Worm (Caenorhabditis elegans) whole organism, L1 larva: ENCODE data around the gene F26D11.13.
A peak's percentile ranks its signal among the peaks of the same experiment; 100 is the strongest.

Experiments used
- C04F5.9 ChIP-seq: sonication (generic microtip); optimal IDR thresholded peaks from 2 replicates; lab custom pipeline; 2016; ENCODE audit warnings: missing genetic modification characterization, missing compliant biosample characterization
- F16B12.6 ChIP-seq: fragments of 150-350 bp; optimal IDR thresholded peaks from 2 replicates; lab custom pipeline; 2014; ENCODE audit warnings: missing biosample characterization, missing genetic modification characterization
- Y116A8C.19 ChIP-seq: sonication (generic microtip); optimal IDR thresholded peaks from 2 replicates; lab custom pipeline; 2016; ENCODE audit warnings: missing compliant biosample characterization, missing genetic modification characterization, borderline replicate concordance
- aly-2 ChIP-seq: fragments of 150-350 bp; optimal IDR thresholded peaks from 2 replicates; lab custom pipeline; 2014; ENCODE audit warnings: missing biosample characterization, missing genetic modification characterization
- ama-1 ChIP-seq: fragments of 150-350 bp; optimal IDR thresholded peaks from 2 replicates; lab custom pipeline; 2014
- ceh-8 ChIP-seq: fragments of 200-800 bp; sonication (Bioruptor generic); optimal IDR thresholded peaks from 2 replicates; lab custom pipeline; 2018; ENCODE audit warnings: mild to moderate bottlenecking, missing genetic modification characterization, moderate library complexity, missing compliant biosample characterization
- ceh-82 ChIP-seq, 3 experiments: fragments of 150-350 bp in 1 of 3; sonication (generic microtip) in 2 of 3; optimal IDR thresholded peaks; 2 replicates each; lab custom pipeline; 2014 to 2017; ENCODE audit warnings: missing biosample characterization in 3 of 3, missing genetic modification characterization in 3 of 3
- ceh-90 ChIP-seq: sonication (generic microtip); optimal IDR thresholded peaks from 2 replicates; lab custom pipeline; 2016; ENCODE audit warnings: missing genetic modification characterization, missing compliant biosample characterization
- ces-1 ChIP-seq: fragments of 150-350 bp; optimal IDR thresholded peaks from 2 replicates; lab custom pipeline; 2014; ENCODE audit warnings: missing biosample characterization, missing genetic modification reagents, missing genetic modification characterization
- dpl-1 ChIP-seq, 3 experiments: fragments of 150-350 bp in 2 of 3; sonication (generic microtip) in 1 of 3; optimal IDR thresholded peaks; 2 replicates each; lab custom pipeline; 2014 to 2017; ENCODE audit warnings: missing biosample characterization in 3 of 3, missing genetic modification characterization in 3 of 3, missing genetic modification reagents in 3 of 3
- efl-1 ChIP-seq, 4 experiments: fragments of 150-350 bp; optimal IDR thresholded peaks in 3 of 4; peaks in 1 of 4; 1 replicate in 1 of 4; 2 replicates in 3 of 4; lab custom pipeline; 2014; ENCODE audit warnings: missing biosample characterization in 2 of 4, missing genetic modification characterization in 2 of 4, missing genetic modification reagents in 2 of 4
- egl-13 ChIP-seq: sonication (generic microtip); optimal IDR thresholded peaks from 2 replicates; lab custom pipeline; 2016; ENCODE audit warnings: missing genotype, missing genetic modification reagents, missing genetic modification characterization, missing compliant biosample characterization
- ets-5 ChIP-seq: fragments of 200-800 bp; sonication (Bioruptor generic); IDR thresholded peaks from 2 replicates; pipeline ENCODE4 v1.3.6; 2022; ENCODE audit warnings: missing genetic modification characterization, missing compliant biosample characterization
- fkh-10 ChIP-seq: sonication (generic microtip); optimal IDR thresholded peaks from 2 replicates; lab custom pipeline; 2017; ENCODE audit warnings: missing biosample characterization, missing genetic modification reagents, missing genetic modification characterization
- fkh-4 ChIP-seq: sonication (generic microtip); optimal IDR thresholded peaks from 2 replicates; lab custom pipeline; 2016; ENCODE audit warnings: missing compliant biosample characterization, missing genetic modification characterization, borderline replicate concordance
- fos-1 ChIP-seq: fragments of 150-350 bp; optimal IDR thresholded peaks from 2 replicates; lab custom pipeline; 2014; ENCODE audit warnings: missing biosample characterization, missing genetic modification characterization
- hlh-17 ChIP-seq: fragments of 200-800 bp; sonication (Bioruptor generic); optimal IDR thresholded peaks from 2 replicates; lab custom pipeline; 2018; ENCODE audit warnings: missing genetic modification characterization, mild to moderate bottlenecking, missing compliant biosample characterization, moderate library complexity, borderline replicate concordance
- hpl-2 ChIP-seq: fragments of 150-350 bp; optimal IDR thresholded peaks from 2 replicates; lab custom pipeline; 2014; ENCODE audit warnings: missing biosample characterization, missing genetic modification reagents, missing genetic modification characterization
- irx-1 ChIP-seq: sonication (generic microtip); optimal IDR thresholded peaks from 2 replicates; lab custom pipeline; 2016; ENCODE audit warnings: missing genetic modification characterization, missing compliant biosample characterization
- jun-1 ChIP-seq: fragments of 150-350 bp; optimal IDR thresholded peaks from 2 replicates; lab custom pipeline; 2014; ENCODE audit warnings: missing biosample characterization, missing genetic modification reagents, missing genetic modification characterization
- lin-13 ChIP-seq: fragments of 150-350 bp; optimal IDR thresholded peaks from 2 replicates; lab custom pipeline; 2014; ENCODE audit warnings: missing biosample characterization, missing genetic modification reagents, missing genetic modification characterization
- lin-35 ChIP-seq, 2 experiments: fragments of 150-350 bp; optimal IDR thresholded peaks; 2 replicates each; lab custom pipeline; 2014; ENCODE audit warnings: missing biosample characterization in 2 of 2, missing genetic modification characterization in 2 of 2, missing genetic modification reagents in 2 of 2
- mdl-1 ChIP-seq, 2 experiments: fragments of 150-350 bp; optimal IDR thresholded peaks; 2 replicates each; lab custom pipeline; 2014 to 2017; ENCODE audit warnings: missing biosample characterization in 2 of 2, missing genetic modification characterization in 2 of 2, inconsistent platforms in 1 of 2
- mef-2 ChIP-seq: fragments of 150-350 bp; optimal IDR thresholded peaks from 2 replicates; lab custom pipeline; 2014; ENCODE audit warnings: missing biosample characterization, missing genetic modification characterization
- mep-1 ChIP-seq: fragments of 150-350 bp; optimal IDR thresholded peaks from 2 replicates; lab custom pipeline; 2014; ENCODE audit warnings: missing biosample characterization, missing genetic modification characterization
- nhr-11 ChIP-seq: fragments of 150-350 bp; optimal IDR thresholded peaks from 2 replicates; lab custom pipeline; 2014; ENCODE audit warnings: missing biosample characterization, missing genetic modification characterization
- nhr-20 ChIP-seq: sonication (generic microtip); optimal IDR thresholded peaks from 2 replicates; lab custom pipeline; 2016; ENCODE audit warnings: mild to moderate bottlenecking, missing genetic modification characterization, missing compliant biosample characterization
- nhr-237 ChIP-seq: fragments of 150-350 bp; optimal IDR thresholded peaks from 2 replicates; lab custom pipeline; 2014; ENCODE audit warnings: missing biosample characterization, missing genetic modification characterization
- nhr-28 ChIP-seq: fragments of 150-350 bp; optimal IDR thresholded peaks from 2 replicates; lab custom pipeline; 2014; ENCODE audit warnings: missing biosample characterization, missing genetic modification characterization
- nhr-47 ChIP-seq: sonication (generic microtip); optimal IDR thresholded peaks from 2 replicates; lab custom pipeline; 2016; ENCODE audit warnings: mild to moderate bottlenecking, missing genetic modification characterization, moderate library complexity, missing compliant biosample characterization
- nhr-71 ChIP-seq: sonication (generic microtip); optimal IDR thresholded peaks from 2 replicates; lab custom pipeline; 2016; ENCODE audit warnings: mild to moderate bottlenecking, missing genetic modification characterization, moderate library complexity, missing compliant biosample characterization
- nhr-76 ChIP-seq: sonication (generic microtip); optimal IDR thresholded peaks from 2 replicates; lab custom pipeline; 2017; ENCODE audit warnings: missing biosample characterization, missing genetic modification characterization
- nhr-84 ChIP-seq: sonication (generic microtip); optimal IDR thresholded peaks from 2 replicates; lab custom pipeline; 2017; ENCODE audit warnings: missing biosample characterization, missing genetic modification characterization
- nhr-85 ChIP-seq: sonication (generic microtip); peaks from one replicate; lab custom pipeline; 2016; ENCODE audit warnings: missing genetic modification characterization, inconsistent platforms, missing compliant biosample characterization
- pag-3 ChIP-seq: sonication (generic microtip); optimal IDR thresholded peaks from 2 replicates; lab custom pipeline; 2017; ENCODE audit warnings: missing genetic modification characterization, mild to moderate bottlenecking, missing compliant biosample characterization, antibody characterized with exemption, borderline replicate concordance; ENCODE audit not compliant: insufficient read depth
- skn-1 ChIP-seq: fragments of 150-350 bp; optimal IDR thresholded peaks from 2 replicates; lab custom pipeline; 2014; ENCODE audit warnings: missing biosample characterization, missing genetic modification characterization
- snpc-4 ChIP-seq: fragments of 150-350 bp; optimal IDR thresholded peaks from 2 replicates; lab custom pipeline; 2014; ENCODE audit warnings: missing biosample characterization, missing genetic modification characterization
- sox-4 ChIP-seq: sonication (generic microtip); optimal IDR thresholded peaks from 2 replicates; lab custom pipeline; 2016; ENCODE audit warnings: missing genetic modification characterization, missing compliant biosample characterization
- sptf-1 ChIP-seq: fragments of 150-350 bp; optimal IDR thresholded peaks from 2 replicates; lab custom pipeline; 2014; ENCODE audit warnings: missing biosample characterization, missing genetic modification characterization
- swsn-7 ChIP-seq: sonication (generic microtip); optimal IDR thresholded peaks from 2 replicates; lab custom pipeline; 2016; ENCODE audit warnings: missing genetic modification characterization, missing compliant biosample characterization
- tbx-2 ChIP-seq: sonication (generic microtip); optimal IDR thresholded peaks from 2 replicates; lab custom pipeline; 2016; ENCODE audit warnings: missing genetic modification characterization, missing compliant biosample characterization
- tlp-1 ChIP-seq: fragments of 150-350 bp; optimal IDR thresholded peaks from 2 replicates; lab custom pipeline; 2014; ENCODE audit warnings: missing biosample characterization, missing genetic modification characterization
- unc-130 ChIP-seq: fragments of 150-350 bp; optimal IDR thresholded peaks from 2 replicates; lab custom pipeline; 2017; ENCODE audit warnings: missing biosample characterization, missing genetic modification characterization, inconsistent platforms
- unc-30 ChIP-seq: sonication (generic microtip); optimal IDR thresholded peaks from 2 replicates; lab custom pipeline; 2017; ENCODE audit warnings: missing biosample characterization, missing genetic modification characterization
- unc-62 ChIP-seq: fragments of 150-350 bp; optimal IDR thresholded peaks from 2 replicates; lab custom pipeline; 2014; ENCODE audit warnings: missing biosample characterization, missing genetic modification reagents, missing genetic modification characterization
- unc-86 ChIP-seq: sonication (generic microtip); optimal IDR thresholded peaks from 2 replicates; lab custom pipeline; 2016; ENCODE audit warnings: missing genetic modification characterization, missing compliant biosample characterization
- unc-98 ChIP-seq: fragments of 200-800 bp; sonication (Bioruptor generic); IDR thresholded peaks from 2 replicates; pipeline ENCODE4 v1.3.6; 2022; ENCODE audit warnings: missing genetic modification characterization, missing compliant biosample characterization
- xbp-1 ChIP-seq: sonication (generic microtip); optimal IDR thresholded peaks from 2 replicates; lab custom pipeline; 2016; ENCODE audit warnings: missing genetic modification characterization, missing compliant biosample characterization
- zip-4 ChIP-seq: fragments of 200-800 bp; sonication (Bioruptor generic); optimal IDR thresholded peaks from 2 replicates; lab custom pipeline; 2018; ENCODE audit warnings: mild to moderate bottlenecking, missing genetic modification characterization, moderate library complexity, missing compliant biosample characterization
- ztf-4 ChIP-seq: fragments of 150-350 bp; optimal IDR thresholded peaks from 2 replicates; lab custom pipeline; 2014; ENCODE audit warnings: missing biosample characterization, missing genetic modification characterization

Gene F26D11.13

DNA sequence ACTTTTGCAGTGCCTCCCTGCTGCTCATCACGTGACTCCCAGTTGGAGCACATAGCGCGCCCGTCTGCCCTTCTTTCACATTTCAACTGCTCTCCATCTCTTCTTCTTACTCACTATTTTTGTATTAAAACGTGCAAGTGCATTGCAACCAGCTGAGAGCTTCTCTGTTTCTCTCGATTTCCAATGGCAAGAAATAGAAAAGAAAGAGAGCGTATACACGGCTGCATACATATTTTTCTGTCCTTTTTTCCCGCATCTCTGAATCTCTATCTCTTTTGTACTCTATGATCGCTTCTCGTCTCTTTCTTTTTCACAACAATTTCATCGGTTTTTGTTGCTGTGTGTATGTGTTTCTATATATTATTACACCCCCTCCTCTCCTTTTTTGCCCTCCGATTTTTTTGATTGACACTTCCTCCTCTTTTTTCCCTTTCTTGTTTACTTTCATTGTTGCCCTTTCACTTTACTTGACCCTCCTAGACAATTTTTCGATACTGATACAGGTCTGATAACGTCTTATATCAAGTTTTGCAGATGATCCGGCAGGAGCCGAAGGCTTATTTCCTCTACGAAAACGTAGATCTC is 46.6 kb upstream of the F26D11.13 start, which contains the start of gene Y97E10AR.1 (continued):
- TF ChIP-seq ceh-8 (GFP tag; lab: Kevin White, UChicago) (peak; percentile 22), unc-30 (no peak), F16B12.6 (tag; lab: Kevin White, UChicago) (peak; percentile 25), hlh-17 (GFP tag; lab: Kevin White, UChicago) (no peak), mef-2 (tag; lab: Kevin White, UChicago) (peak; percentile 70), mdl-1 (tag; optimal IDR thresholded peaks at IDR 0.05; lab: Kevin White, UChicago) (peak; percentile 17 to 79), skn-1 (tag; lab: Kevin White, UChicago) (peak; percentile 47), irx-1 (tag; lab: Kevin White, UChicago) (peak; percentile 77), ceh-90 (tag; lab: Kevin White, UChicago) (no peak), aly-2 (tag; lab: Kevin White, UChicago) (no peak), ets-5 (GFP tag; lab: Robert Waterston, UW) (no peak), Y116A8C.19 (no peak), swsn-7 (tag; lab: Kevin White, UChicago) (peak; percentile 83), dpl-1 (GFP tag; optimal IDR thresholded peaks at IDR 0.05; lab: Kevin White, UChicago) (peak; percentile 43 to 58 (median 49)), xbp-1 (tag; lab: Kevin White, UChicago) (peak; percentile 67), mep-1 (tag; lab: Kevin White, UChicago) (peak; percentile 76), tbx-2 (tag; lab: Kevin White, UChicago) (peak; percentile 80), ama-1 (lab: Kevin White, UChicago) (no peak), ztf-4 (tag; lab: Kevin White, UChicago) (peak; percentile 48), nhr-84 (tag; lab: Kevin White, UChicago) (no peak), tlp-1 (tag; lab: Kevin White, UChicago) (no peak), pag-3 (tag; lab: Kevin White, UChicago) (peak; percentile 75), sox-4 (tag; lab: Kevin White, UChicago) (no peak), efl-1 (optimal IDR thresholded peaks at IDR 0.05; lab: Kevin White, UChicago) (peak; percentile 66 to 68), efl-1 (GFP tag; optimal IDR thresholded peaks at IDR 0.05 in 1 of 2; lab: Kevin White, UChicago) (peak; percentile 50 to 96), lin-13 (peak; percentile 50), C04F5.9 (tag; lab: Kevin White, UChicago) (no peak), unc-130 (tag; lab: Kevin White, UChicago) (no peak), nhr-47 (tag; lab: Kevin White, UChicago) (peak; percentile 86), ces-1 (no peak), egl-13 (tag; lab: Kevin White, UChicago) (peak; percentile 73), fkh-10 (GFP tag; lab: Kevin White, UChicago) (peak; percentile 57), nhr-20 (tag; lab: Kevin White, UChicago) (peak; percentile 76), nhr-237 (tag; lab: Kevin White, UChicago) (no peak), sptf-1 (tag; lab: Kevin White, UChicago) (no peak), nhr-71 (tag; lab: Kevin White, UChicago) (peak; percentile 91), nhr-76 (tag; lab: Kevin White, UChicago) (no peak), nhr-28 (tag; lab: Kevin White, UChicago) (no peak), hpl-2 (GFP tag; lab: Kevin White, UChicago) (no peak), unc-62 (GFP tag; lab: Kevin White, UChicago) (no peak), ceh-82 (tag; optimal IDR thresholded peaks at IDR 0.05; lab: Kevin White, UChicago) (peak in 2 of 3 experiments; percentile 17 to 68), nhr-11 (tag; lab: Kevin White, UChicago) (peak; percentile 49)

ce11 chrV:7995878-7996277 is 41.4 kb upstream of the F26D11.13 start, which contains the start of gene Y97E10AR.2:
TSS of gene Y97E10AR.2 (plus strand) at chrV:7996178.
- TF ChIP-seq unc-62 (GFP tag; lab: Kevin White, UChicago) (no peak), fos-1 (no peak), ets-5 (GFP tag; lab: Robert Waterston, UW) (no peak), mef-2 (tag; lab: Kevin White, UChicago) (no peak), hpl-2 (GFP tag; lab: Kevin White, UChicago) (no peak), unc-98 (GFP tag; lab: Robert Waterston, UW) (no peak), lin-35 (GFP tag; optimal IDR thresholded peaks at IDR 0.05; lab: Kevin White, UChicago) (no peak), fkh-4 (tag; lab: Kevin White, UChicago) (no peak), unc-86 (tag; lab: Kevin White, UChicago) (no peak), nhr-85 (tag; lab: Kevin White, UChicago) (no peak), Y116A8C.19 (no peak), snpc-4 (tag; lab: Kevin White, UChicago) (no peak), ztf-4 (tag; lab: Kevin White, UChicago) (no peak), mdl-1 (tag; optimal IDR thresholded peaks at IDR 0.05; lab: Kevin White, UChicago) (no peak), irx-1 (tag; lab: Kevin White, UChicago) (no peak), zip-4 (no peak), jun-1 (tag; lab: Kevin White, UChicago) (no peak), F16B12.6 (tag; lab: Kevin White, UChicago) (no peak), ama-1 (lab: Kevin White, UChicago) (no peak)
